Fruit fly (Drosophila melanogaster) whole organism, wandering third instar larva: Measurements from ENCODE around the gene cort.

Experiments used
- CrebA ChIP-seq: fragments of 200-800 bp; sonication (Bioruptor generic); optimal IDR thresholded peaks from 2 replicates; lab custom pipeline; 2016; ENCODE audit warnings: missing biosample characterization, mild to moderate bottlenecking, missing genetic modification characterization, borderline replicate concordance
- Dfd ChIP-seq: fragments of >200 bp; optimal IDR thresholded peaks from 2 replicates; lab custom pipeline; 2017; ENCODE audit warnings: missing biosample characterization, missing genetic modification characterization
- Hr78 ChIP-seq: fragments of >200 bp; optimal IDR thresholded peaks from 2 replicates; lab custom pipeline; 2017; ENCODE audit warnings: missing biosample characterization, missing genetic modification characterization
- Myc ChIP-seq: fragments of >200 bp; optimal IDR thresholded peaks from 2 replicates; lab custom pipeline; 2017
- OdsH ChIP-seq: fragments of 200-800 bp; sonication (Bioruptor generic); optimal IDR thresholded peaks from 2 replicates; lab custom pipeline; 2016; ENCODE audit warnings: missing biosample characterization, mild to moderate bottlenecking, missing genetic modification characterization
- br ChIP-seq: fragments of 200-800 bp; sonication (Bioruptor generic); optimal IDR thresholded peaks from 2 replicates; lab custom pipeline; 2016; ENCODE audit warnings: missing biosample characterization, missing genetic modification characterization
- brk ChIP-seq: fragments of 200-800 bp; sonication (Bioruptor generic); optimal IDR thresholded peaks from 2 replicates; lab custom pipeline; 2016; ENCODE audit warnings: missing biosample characterization, mild to moderate bottlenecking, missing genetic modification characterization
- fru ChIP-seq: fragments of 200-800 bp; sonication (Bioruptor generic); optimal IDR thresholded peaks from 3 replicates; lab custom pipeline; 2016; ENCODE audit warnings: missing biosample characterization, mild to moderate bottlenecking, missing genetic modification characterization
- psq ChIP-seq: fragments of 200-800 bp; sonication (Bioruptor generic); optimal IDR thresholded peaks from 3 replicates; lab custom pipeline; 2017; ENCODE audit warnings: missing biosample characterization, mild to moderate bottlenecking, missing genetic modification characterization, moderate library complexity

DNA sequence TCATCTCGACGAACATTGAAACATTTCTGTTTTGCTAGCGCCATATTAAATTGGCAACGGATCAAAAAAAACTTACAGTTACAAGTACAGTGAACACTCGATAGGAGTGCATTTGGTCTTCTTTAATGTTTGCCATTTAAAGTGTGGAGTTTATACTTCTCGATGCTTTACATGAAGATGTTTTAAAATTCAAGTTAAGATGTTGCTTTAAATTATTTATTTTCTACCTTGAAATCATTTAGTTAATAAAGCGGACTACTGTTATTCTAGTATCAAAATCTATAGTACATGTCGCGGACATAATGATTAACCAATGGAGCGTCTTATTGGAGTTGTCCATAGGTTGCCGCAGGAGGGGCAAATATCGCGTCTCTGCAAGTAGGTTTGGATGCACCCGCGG, at the start of gene cort:
- no peak for TF ChIP-seq OdsH (GFP tag; lab: Kevin White, UChicago)
- no peak for TF ChIP-seq Dfd
- no peak for TF ChIP-seq br (GFP tag; lab: Kevin White, UChicago)
- no peak for TF ChIP-seq psq
- TF ChIP-seq brk, result no peak
- no peak for TF ChIP-seq fru (GFP tag; lab: Kevin White, UChicago)
- no peak for TF ChIP-seq CrebA (GFP tag; lab: Kevin White, UChicago)
- TF ChIP-seq Myc (lab: Kevin White, UChicago), result no peak
- TF ChIP-seq Hr78 (GFP tag; lab: Kevin White, UChicago), result no peak
